Worm (Caenorhabditis elegans) whole organism, early embryonic: ENCODE data around the gene C14B4.2.

ENCODE experiments used
- F13C5.2 ChIP-seq: sonication (generic microtip); optimal IDR thresholded peaks from 2 replicates; lab custom pipeline; 2017; ENCODE audit warnings: mild to moderate bottlenecking, missing genetic modification characterization, inconsistent platforms, missing compliant biosample characterization

The C14B4.2 gene

DNA sequence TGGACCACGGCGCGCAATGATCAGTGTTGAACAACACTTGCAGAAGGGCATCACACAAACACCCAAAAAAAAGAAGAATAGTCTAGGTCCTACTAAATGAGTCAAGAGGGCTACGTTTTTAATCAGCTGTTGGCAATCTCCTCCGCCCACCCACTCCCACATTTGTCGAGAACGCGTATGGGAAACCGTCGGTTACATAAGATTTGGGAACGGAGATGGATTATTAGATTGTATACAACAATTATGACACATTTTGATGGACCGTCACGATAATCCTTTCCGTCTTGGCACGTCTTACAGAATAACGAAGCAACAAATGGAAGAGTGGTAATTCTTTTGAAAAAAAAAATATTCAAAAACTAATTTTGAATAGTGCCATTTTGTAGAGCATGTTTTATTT is 76.5 kb downstream of the C14B4.2 start:
- TF ChIP-seq F13C5.2 (tag; lab: Kevin White, UChicago) = no peak
